Worm (Caenorhabditis elegans): ENCODE data around the gene srj-42.

Gene srj-42

ce11 chrIV:15252157-15252556 lies at the start of gene srj-42:
srj-42 (minus strand) TSS chrIV:15252257.
- no peak for TF ChIP-seq hnd-1 (tag; optimal IDR thresholded peaks at IDR 0.05)
- no peak for TF ChIP-seq tbx-37 (GFP tag; conservative IDR thresholded peaks at IDR 0.05)
- no peak for TF ChIP-seq ceh-13 (GFP tag; optimal IDR thresholded peaks at IDR 0.05)
- no peak for TF ChIP-seq ceh-36 (tag; optimal IDR thresholded peaks at IDR 0.05)
- TF ChIP-seq scrt-1 (GFP tag; IDR thresholded peaks at IDR 0.05), result no peak
- TF ChIP-seq flt-1 (GFP tag; IDR thresholded peaks at IDR 0.05), result no peak
- no peak for TF ChIP-seq tbx-11 (GFP tag; IDR thresholded peaks at IDR 0.05)
- no peak for TF ChIP-seq B0310.2 (tag; optimal IDR thresholded peaks at IDR 0.05)
- no peak for TF ChIP-seq hmbx-1 (tag; optimal IDR thresholded peaks at IDR 0.05)
- no peak for TF ChIP-seq aly-1 (tag; optimal IDR thresholded peaks at IDR 0.05)
- no peak for TF ChIP-seq hmg-4 (GFP tag; optimal IDR thresholded peaks at IDR 0.05)
- no peak for TF ChIP-seq tra-4 (tag; optimal IDR thresholded peaks at IDR 0.05)
- TF ChIP-seq ets-7 (tag; optimal IDR thresholded peaks at IDR 0.05), result no peak

DNA sequence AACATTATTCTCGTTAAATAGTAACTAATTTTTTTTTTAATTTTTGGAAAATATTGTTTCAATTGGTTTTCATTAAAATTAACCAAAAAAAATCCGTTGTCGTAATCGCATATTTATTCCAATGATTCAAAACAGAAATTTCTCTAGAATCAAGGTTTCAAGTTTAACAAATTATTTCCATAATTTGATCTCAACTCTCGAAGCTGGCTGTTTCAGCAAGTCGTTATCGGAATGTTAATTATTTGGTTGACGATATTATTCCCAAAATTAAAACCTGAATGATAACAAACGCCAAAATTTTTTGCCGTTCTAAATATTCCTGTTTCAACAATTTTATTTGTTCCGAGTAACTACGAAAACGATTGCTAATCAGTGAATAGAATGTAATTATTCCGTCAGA lies 48.0 kb upstream of the srj-42 start:
- no peak for TF ChIP-seq pes-1 (GFP tag; IDR thresholded peaks at IDR 0.05)
- no peak for TF ChIP-seq scrt-1 (GFP tag; IDR thresholded peaks at IDR 0.05)
- TF ChIP-seq sea-1 (GFP tag; conservative IDR thresholded peaks at IDR 0.05), result no peak
- no peak for TF ChIP-seq ets-7 (tag; optimal IDR thresholded peaks at IDR 0.05)
- no peak for TF ChIP-seq hnd-1 (tag; optimal IDR thresholded peaks at IDR 0.05)
- TF ChIP-seq aly-1 (tag; optimal IDR thresholded peaks at IDR 0.05), result no peak
- TF ChIP-seq tra-4 (tag; optimal IDR thresholded peaks at IDR 0.05), result no peak
- no peak for TF ChIP-seq B0310.2 (tag; optimal IDR thresholded peaks at IDR 0.05)
- TF ChIP-seq tbx-11 (GFP tag; IDR thresholded peaks at IDR 0.05), result no peak
- TF ChIP-seq hmg-4 (GFP tag; optimal IDR thresholded peaks at IDR 0.05), result no peak
- TF ChIP-seq hmbx-1 (tag; optimal IDR thresholded peaks at IDR 0.05), result no peak

ce11 chrIV:15294040-15294439 lies 42.0 kb upstream of the srj-42 start, which contains the start of gene Y73F8A.10:
Y73F8A.10 (plus strand) TSS chrIV:15294340.
- no peak for TF ChIP-seq ama-1 (optimal IDR thresholded peaks at IDR 0.05)
- TF ChIP-seq hmg-4 (GFP tag; optimal IDR thresholded peaks at IDR 0.05), result no peak
- TF ChIP-seq flt-1 (GFP tag; IDR thresholded peaks at IDR 0.05), result no peak
- TF ChIP-seq tbx-11 (GFP tag; IDR thresholded peaks at IDR 0.05), result no peak
- no peak for TF ChIP-seq ceh-36 (tag; optimal IDR thresholded peaks at IDR 0.05)
- no peak for TF ChIP-seq tbx-37 (GFP tag; conservative IDR thresholded peaks at IDR 0.05)
- no peak for TF ChIP-seq scrt-1 (GFP tag; IDR thresholded peaks at IDR 0.05)
- TF ChIP-seq B0310.2 (tag; optimal IDR thresholded peaks at IDR 0.05), result no peak

DNA sequence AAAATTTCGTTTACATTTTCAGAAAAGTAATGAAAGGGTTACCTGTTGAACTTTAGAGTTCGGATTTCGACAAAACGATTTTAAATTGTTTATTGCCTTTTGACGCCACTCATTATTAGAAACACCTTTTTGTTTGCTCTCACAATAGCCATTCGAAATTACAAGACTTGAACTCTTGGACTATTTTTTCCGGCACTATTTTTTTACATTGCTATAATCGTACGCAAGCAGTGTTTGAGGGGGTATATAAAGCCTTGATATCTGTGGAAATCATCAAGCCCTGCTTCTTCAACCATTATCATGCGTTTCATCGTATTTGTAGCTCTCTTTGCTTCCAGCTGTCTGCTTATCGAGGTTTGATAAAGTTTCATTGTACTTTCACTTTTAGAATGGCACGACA lies 39.5 kb upstream of the srj-42 start, which contains the start of gene pqn-91:
pqn-91 (plus strand) TSS at position 301 of the 400 bp plus-strand sequence.
- TF ChIP-seq flt-1 (GFP tag; IDR thresholded peaks at IDR 0.05) (no peak), ama-1 (optimal IDR thresholded peaks at IDR 0.05) (no peak), ceh-13 (GFP tag; optimal IDR thresholded peaks at IDR 0.05) (no peak), hmg-4 (GFP tag; optimal IDR thresholded peaks at IDR 0.05) (no peak), ceh-36 (tag; optimal IDR thresholded peaks at IDR 0.05) (no peak)

ce11 chrIV:15291162-15291561 lies 39.1 kb upstream of the srj-42 start, which contains the start of gene pqn-90:
pqn-90 (minus strand) TSS chrIV:15291262.
- TF ChIP-seq sea-1 (GFP tag; conservative IDR thresholded peaks at IDR 0.05) (no peak), scrt-1 (GFP tag; IDR thresholded peaks at IDR 0.05) (no peak), aly-1 (tag; optimal IDR thresholded peaks at IDR 0.05) (no peak)

ce11 chrIV:15289508-15289907 lies 37.5 kb upstream of the srj-42 start:
- TF ChIP-seq F13C5.2 (tag; optimal IDR thresholded peaks at IDR 0.05), result no peak
- peak; percentile 84 for TF ChIP-seq tbx-37 (GFP tag; conservative IDR thresholded peaks at IDR 0.05)
- no peak for TF ChIP-seq tra-4 (tag; optimal IDR thresholded peaks at IDR 0.05)
- no peak for TF ChIP-seq ceh-36 (tag; optimal IDR thresholded peaks at IDR 0.05)
- peak; percentile 78 for TF ChIP-seq sea-1 (GFP tag; conservative IDR thresholded peaks at IDR 0.05)
- no peak for TF ChIP-seq B0310.2 (tag; optimal IDR thresholded peaks at IDR 0.05)
- TF ChIP-seq ceh-13 (GFP tag; optimal IDR thresholded peaks at IDR 0.05), result peak; percentile 39
- TF ChIP-seq hmbx-1 (tag; optimal IDR thresholded peaks at IDR 0.05), result no peak
- TF ChIP-seq tbx-11 (GFP tag; IDR thresholded peaks at IDR 0.05), result peak; percentile 84
- TF ChIP-seq ama-1 (optimal IDR thresholded peaks at IDR 0.05), result no peak
- peak; percentile 54 for TF ChIP-seq hnd-1 (tag; optimal IDR thresholded peaks at IDR 0.05)
- no peak for TF ChIP-seq hmg-4 (GFP tag; optimal IDR thresholded peaks at IDR 0.05)
- TF ChIP-seq scrt-1 (GFP tag; IDR thresholded peaks at IDR 0.05), result peak; percentile 84
- no peak for TF ChIP-seq aly-1 (tag; optimal IDR thresholded peaks at IDR 0.05)
- peak; percentile 85 for TF ChIP-seq flt-1 (GFP tag; IDR thresholded peaks at IDR 0.05)
- TF ChIP-seq ets-7 (tag; optimal IDR thresholded peaks at IDR 0.05), result no peak
- peak; percentile 87 for TF ChIP-seq pes-1 (GFP tag; IDR thresholded peaks at IDR 0.05)

ce11 chrIV:15283617-15284016 lies 31.6 kb upstream of the srj-42 start:
- TF ChIP-seq hnd-1 (tag; optimal IDR thresholded peaks at IDR 0.05) (no peak), sea-1 (GFP tag; conservative IDR thresholded peaks at IDR 0.05) (no peak), flt-1 (GFP tag; IDR thresholded peaks at IDR 0.05) (no peak), tra-4 (tag; optimal IDR thresholded peaks at IDR 0.05) (no peak), scrt-1 (GFP tag; IDR thresholded peaks at IDR 0.05) (no peak), hmbx-1 (tag; optimal IDR thresholded peaks at IDR 0.05) (no peak), ceh-36 (tag; optimal IDR thresholded peaks at IDR 0.05) (no peak), tbx-37 (GFP tag; conservative IDR thresholded peaks at IDR 0.05) (no peak), tbx-11 (GFP tag; IDR thresholded peaks at IDR 0.05) (no peak), aly-1 (tag; optimal IDR thresholded peaks at IDR 0.05) (no peak), F13C5.2 (tag; optimal IDR thresholded peaks at IDR 0.05) (no peak)

DNA sequence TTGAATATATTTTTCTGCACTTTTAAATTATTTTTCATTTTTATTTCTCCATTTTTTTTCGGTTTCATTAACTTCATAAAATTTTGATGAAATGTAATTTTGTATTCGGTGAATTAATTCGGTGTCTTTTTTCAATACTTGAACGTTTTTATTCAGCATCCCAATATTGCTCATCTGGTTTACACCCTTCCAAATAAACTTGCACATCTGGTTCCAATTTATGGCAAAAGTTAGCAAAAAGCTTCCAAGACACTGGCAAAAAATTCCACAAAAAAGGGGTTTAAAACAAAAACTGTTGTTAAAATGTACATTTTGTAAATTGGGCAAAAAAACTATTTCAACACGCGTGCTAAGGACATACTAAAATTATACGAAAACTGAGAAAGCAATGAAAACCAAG lies 28.2 kb upstream of the srj-42 start:
- TF ChIP-seq hnd-1 (tag; optimal IDR thresholded peaks at IDR 0.05), result no peak
- TF ChIP-seq ceh-36 (tag; optimal IDR thresholded peaks at IDR 0.05), result no peak
- no peak for TF ChIP-seq ama-1 (optimal IDR thresholded peaks at IDR 0.05)
- no peak for TF ChIP-seq aly-1 (tag; optimal IDR thresholded peaks at IDR 0.05)
- no peak for TF ChIP-seq tbx-37 (GFP tag; conservative IDR thresholded peaks at IDR 0.05)
- no peak for TF ChIP-seq ceh-13 (GFP tag; optimal IDR thresholded peaks at IDR 0.05)
- TF ChIP-seq tbx-11 (GFP tag; IDR thresholded peaks at IDR 0.05), result no peak
- TF ChIP-seq scrt-1 (GFP tag; IDR thresholded peaks at IDR 0.05), result no peak
